Worm (Caenorhabditis elegans) whole organism, L4 larva: ENCODE measurements around the gene sdz-8.
A peak's percentile ranks its signal among the peaks of the same experiment; 100 is the strongest.

Experiments
- aly-2 ChIP-seq: sonication (generic microtip); optimal IDR thresholded peaks from 2 replicates; lab custom pipeline; 2018; ENCODE audit warnings: missing biosample characterization, missing genetic modification characterization
- daf-12 ChIP-seq: fragments of 150-350 bp; optimal IDR thresholded peaks from 2 replicates; lab custom pipeline; 2014; ENCODE audit warnings: missing biosample characterization, missing genetic modification reagents, missing genetic modification characterization
- duxl-1 ChIP-seq: sonication (generic microtip); optimal IDR thresholded peaks from 2 replicates; lab custom pipeline; 2016; ENCODE audit warnings: mild to moderate bottlenecking, missing genetic modification characterization, moderate library complexity, missing compliant biosample characterization; ENCODE audit not compliant: poor library complexity
- nhr-10 ChIP-seq: fragments of 150-350 bp; optimal IDR thresholded peaks from 2 replicates; lab custom pipeline; 2014; ENCODE audit warnings: missing biosample characterization, missing genetic modification characterization
- nhr-25 ChIP-seq: sonication (generic microtip); optimal IDR thresholded peaks from 2 replicates; lab custom pipeline; 2017; ENCODE audit warnings: missing genetic modification characterization, mild to moderate bottlenecking, missing compliant biosample characterization, antibody characterized with exemption, moderate library complexity, borderline replicate concordance; ENCODE audit not compliant: insufficient read depth
- snpc-4 ChIP-seq: fragments of 150-350 bp; optimal IDR thresholded peaks from 2 replicates; lab custom pipeline; 2014; ENCODE audit warnings: missing biosample characterization, missing genetic modification characterization

DNA sequence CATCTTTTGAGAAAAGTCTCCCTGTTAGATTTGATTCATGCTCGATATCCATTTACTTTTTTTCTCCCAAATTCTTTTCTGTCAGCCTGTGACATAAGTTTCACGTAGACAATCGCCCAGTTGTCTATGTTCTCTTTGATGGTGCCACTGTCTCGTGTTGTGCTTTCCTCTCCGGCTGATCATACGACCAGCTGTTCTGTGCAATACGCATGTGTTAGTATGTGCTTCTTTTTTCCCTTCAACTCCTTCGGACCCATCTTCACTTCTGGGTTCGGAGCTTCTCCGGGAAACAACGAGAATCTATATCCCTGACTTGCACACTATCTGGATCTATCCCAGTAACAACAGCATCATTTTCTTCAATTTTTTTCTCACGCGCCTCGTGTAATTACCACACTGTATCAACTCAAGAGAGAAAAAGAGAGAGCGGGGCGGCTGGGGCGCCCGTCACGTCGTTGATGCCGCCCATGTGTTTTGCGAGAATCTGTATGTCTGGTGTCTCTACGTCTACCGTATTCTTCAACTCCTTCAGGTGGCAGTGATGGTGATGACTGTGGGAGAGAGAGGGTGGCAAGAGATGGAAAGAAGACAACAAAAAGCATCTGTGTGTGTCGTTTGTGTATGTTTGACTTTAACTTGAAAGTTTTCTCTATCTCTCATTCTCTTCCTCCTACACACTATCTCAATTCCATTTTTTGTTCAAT is 16.0 kb upstream of the sdz-8 start:
- TF ChIP-seq daf-12 (tag; lab: Kevin White, UChicago) (no peak), aly-2 (tag; lab: Kevin White, UChicago) (no peak), nhr-10 (peak; percentile 62), snpc-4 (tag; lab: Kevin White, UChicago) (no peak), duxl-1 (tag; lab: Kevin White, UChicago) (no peak), nhr-25 (tag; lab: Kevin White, UChicago) (peak; percentile 80)
